Worm (Caenorhabditis elegans): ENCODE results near the gene mdt-8.

DNA sequence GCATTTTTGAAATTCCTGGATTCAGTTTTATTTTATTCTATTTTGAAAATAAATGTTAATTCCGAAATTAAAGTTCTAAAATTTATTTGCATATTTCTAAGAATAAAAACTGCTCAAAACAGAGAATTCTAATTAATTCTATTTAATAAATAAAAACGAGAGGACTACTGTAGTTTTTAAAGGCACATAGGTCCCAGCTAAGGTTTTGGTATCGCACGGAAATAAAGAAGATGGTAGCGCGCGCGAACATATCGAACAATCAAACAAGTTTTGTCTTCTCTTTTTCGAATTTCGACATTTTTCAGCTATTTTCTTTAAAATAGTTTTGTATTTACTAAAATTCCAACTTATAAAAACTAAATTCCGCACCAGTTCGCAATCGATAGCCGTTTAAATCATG lies 44.2 kb upstream of the mdt-8 start:
- TF ChIP-seq snpc-4 (tag; optimal IDR thresholded peaks at IDR 0.05) (no peak), hif-1 (tag; optimal IDR thresholded peaks at IDR 0.05) (no peak), ama-1 (optimal IDR thresholded peaks at IDR 0.05) (no peak), unc-130 (GFP tag; optimal IDR thresholded peaks at IDR 0.05) (peak; percentile 72), lsy-2 (tag; optimal IDR thresholded peaks at IDR 0.05) (no peak), R02D3.7 (tag; optimal IDR thresholded peaks at IDR 0.05) (no peak), ceh-82 (tag; optimal IDR thresholded peaks at IDR 0.05) (no peak), spr-3 (GFP tag; optimal IDR thresholded peaks at IDR 0.05) (no peak), ceh-20 (GFP tag; IDR thresholded peaks at IDR 0.05) (no peak), ctbp-1 (GFP tag; IDR thresholded peaks at IDR 0.05) (no peak), mep-1 (tag; optimal IDR thresholded peaks at IDR 0.05) (no peak), Y48G9A.11 (GFP tag; IDR thresholded peaks at IDR 0.05) (0 out of 2 replicates have a peak, but pooled peaks have one; percentile 61), fos-1 (tag; optimal IDR thresholded peaks at IDR 0.05) (no peak), unc-62 (GFP tag; optimal IDR thresholded peaks at IDR 0.05 in 1 of 2) (no peak), unc-62 (tag; optimal IDR thresholded peaks at IDR 0.05) (no peak)
